Worm (Caenorhabditis elegans): ENCODE data around the gene tag-123.

Gene tag-123

DNA sequence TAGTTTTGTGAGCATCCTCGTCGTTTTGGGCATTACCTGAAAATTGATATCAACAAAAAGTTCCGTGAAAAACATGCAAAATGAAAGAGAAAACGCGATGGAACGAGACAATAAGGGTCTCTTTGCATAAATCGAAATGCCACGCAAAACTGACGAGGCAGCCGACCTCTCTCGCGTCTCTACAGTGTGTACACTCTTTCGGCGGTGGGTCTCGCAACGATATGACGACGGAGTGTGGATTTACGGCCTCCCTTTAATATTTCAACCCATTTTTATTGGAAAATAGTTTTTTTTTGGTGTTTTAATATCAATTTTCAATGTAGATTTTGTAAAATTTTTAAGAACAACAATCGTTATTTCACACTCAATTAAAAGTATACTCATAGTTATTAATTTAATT is at the start of gene tag-123:
TSS of gene tag-123 (minus strand) at position 36 of the 400 bp plus-strand sequence.
- TF ChIP-seq hmg-4 (GFP tag; optimal IDR thresholded peaks at IDR 0.05), result peak; percentile 41
- 0 out of 2 replicates have a peak, but pooled peaks have one; percentile 27 for TF ChIP-seq scrt-1 (GFP tag; IDR thresholded peaks at IDR 0.05)
- TF ChIP-seq F13C5.2 (tag; optimal IDR thresholded peaks at IDR 0.05), result peak; percentile 42
- TF ChIP-seq hmbx-1 (tag; optimal IDR thresholded peaks at IDR 0.05), result no peak
- no peak for TF ChIP-seq flt-1 (GFP tag; IDR thresholded peaks at IDR 0.05)
- TF ChIP-seq aly-1 (tag; optimal IDR thresholded peaks at IDR 0.05), result no peak
- no peak for TF ChIP-seq B0310.2 (tag; optimal IDR thresholded peaks at IDR 0.05)
- TF ChIP-seq tbx-37 (GFP tag; conservative IDR thresholded peaks at IDR 0.05), result no peak

DNA sequence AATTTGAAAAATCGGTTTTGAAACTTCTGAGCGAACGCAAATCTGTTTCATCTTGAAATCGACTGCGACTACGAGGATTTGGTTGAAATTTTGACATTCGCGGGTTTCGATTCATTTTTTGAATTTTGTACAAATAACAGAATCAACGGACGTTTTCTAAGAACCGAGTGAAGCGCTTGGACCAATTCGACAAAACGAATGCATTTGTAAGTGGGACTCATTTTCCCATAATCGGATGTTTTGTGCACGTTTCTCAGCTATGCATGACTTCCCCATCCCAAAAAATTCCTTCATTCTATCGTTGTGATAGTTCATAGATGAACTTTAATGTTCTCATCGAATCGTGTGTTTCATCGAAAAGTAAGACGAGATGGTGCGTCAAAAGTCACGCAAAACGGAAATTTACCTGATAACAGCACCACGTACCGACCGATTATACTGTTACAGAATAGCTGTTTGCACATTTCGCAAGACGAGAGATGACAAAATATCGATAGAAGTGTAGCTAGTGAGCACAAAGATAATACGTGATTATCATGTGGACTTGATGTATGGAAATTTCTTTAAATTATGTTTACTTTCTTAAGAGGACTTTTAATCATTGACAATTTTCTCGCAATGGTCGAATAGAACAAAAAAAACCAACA is 48.4 kb upstream of the tag-123 start, which contains the start of gene mec-10:
TSS of gene mec-10 (minus strand) at position 189 of the 647 bp plus-strand sequence.
- TF ChIP-seq tra-4 (tag; optimal IDR thresholded peaks at IDR 0.05) (no peak), hmbx-1 (tag; optimal IDR thresholded peaks at IDR 0.05) (no peak), aly-1 (tag; optimal IDR thresholded peaks at IDR 0.05) (no peak), hnd-1 (tag; optimal IDR thresholded peaks at IDR 0.05) (no peak), flt-1 (GFP tag; IDR thresholded peaks at IDR 0.05) (no peak), tbx-11 (GFP tag; IDR thresholded peaks at IDR 0.05) (no peak), ets-7 (tag; optimal IDR thresholded peaks at IDR 0.05) (no peak), hmg-4 (GFP tag; optimal IDR thresholded peaks at IDR 0.05) (no peak), scrt-1 (GFP tag; IDR thresholded peaks at IDR 0.05) (no peak), ceh-36 (tag; optimal IDR thresholded peaks at IDR 0.05) (no peak), sea-1 (GFP tag; conservative IDR thresholded peaks at IDR 0.05) (no peak), pes-1 (GFP tag; IDR thresholded peaks at IDR 0.05) (no peak), ama-1 (optimal IDR thresholded peaks at IDR 0.05) (no peak), tbx-37 (GFP tag; conservative IDR thresholded peaks at IDR 0.05) (no peak), B0310.2 (tag; optimal IDR thresholded peaks at IDR 0.05) (no peak), F13C5.2 (tag; optimal IDR thresholded peaks at IDR 0.05) (no peak), ceh-13 (GFP tag; optimal IDR thresholded peaks at IDR 0.05) (no peak)

DNA sequence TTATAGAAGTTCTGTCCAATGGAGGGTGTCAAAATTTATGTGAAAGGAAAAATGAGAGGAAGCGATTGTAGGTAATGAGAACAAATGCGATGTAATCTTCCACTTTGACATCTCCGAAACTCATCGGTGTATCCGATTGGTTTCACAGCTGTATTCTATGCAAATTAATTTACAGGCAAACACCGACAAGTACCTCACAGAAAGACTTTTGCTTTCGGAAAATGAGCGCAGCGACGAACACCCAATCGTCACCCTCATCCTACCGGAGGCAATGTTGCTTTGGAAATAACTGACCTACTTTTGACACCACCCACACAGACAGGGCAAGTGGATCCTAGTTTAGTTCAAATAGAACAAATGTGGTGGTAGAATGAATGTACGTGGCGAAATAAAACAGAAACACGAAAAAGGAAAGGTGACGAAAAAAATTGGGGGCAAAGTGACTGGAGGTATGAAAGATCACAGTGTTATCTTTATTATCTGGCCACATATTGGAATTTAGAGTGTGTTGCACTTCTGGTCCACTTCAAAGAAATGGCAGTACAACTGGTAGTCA is 42.1 kb upstream of the tag-123 start:
- TF ChIP-seq B0310.2 (tag; optimal IDR thresholded peaks at IDR 0.05) (no peak), tbx-11 (GFP tag; IDR thresholded peaks at IDR 0.05) (no peak), ets-7 (tag; optimal IDR thresholded peaks at IDR 0.05) (no peak)

DNA sequence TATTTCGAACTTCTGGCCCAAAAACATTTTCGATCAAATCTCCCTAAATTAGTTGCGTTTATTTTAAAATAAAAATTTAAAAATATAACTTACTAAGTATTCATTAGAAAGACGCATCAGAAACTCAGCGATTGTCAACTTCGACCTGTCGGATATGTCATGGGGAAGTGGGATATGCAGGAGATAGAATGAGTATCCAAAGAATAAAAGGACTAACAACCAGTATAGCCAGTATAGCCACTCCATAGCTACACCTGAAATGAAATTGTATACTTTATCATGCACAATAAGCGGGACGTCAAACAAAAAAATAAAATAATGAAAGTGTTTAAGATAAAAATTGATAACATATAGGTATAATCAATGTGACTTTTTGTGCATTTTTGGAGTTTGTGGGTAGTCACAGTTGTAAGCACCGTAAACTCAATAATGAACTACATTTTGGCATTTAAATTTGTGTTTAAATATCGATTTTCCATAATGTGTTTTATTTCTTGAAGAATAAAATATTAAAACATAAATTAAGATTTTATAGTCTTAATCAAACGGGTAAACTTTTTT is 41.3 kb upstream of the tag-123 start, which contains the start of gene F16F9.4:
TSS of gene F16F9.4 (minus strand) at position 276 of the 561 bp plus-strand sequence.
- TF ChIP-seq sea-1 (GFP tag; conservative IDR thresholded peaks at IDR 0.05), result no peak
- no peak for TF ChIP-seq tra-4 (tag; optimal IDR thresholded peaks at IDR 0.05)
- no peak for TF ChIP-seq tbx-11 (GFP tag; IDR thresholded peaks at IDR 0.05)
- TF ChIP-seq ceh-36 (tag; optimal IDR thresholded peaks at IDR 0.05), result no peak
- no peak for TF ChIP-seq flt-1 (GFP tag; IDR thresholded peaks at IDR 0.05)
- no peak for TF ChIP-seq scrt-1 (GFP tag; IDR thresholded peaks at IDR 0.05)
- TF ChIP-seq hnd-1 (tag; optimal IDR thresholded peaks at IDR 0.05), result no peak
- no peak for TF ChIP-seq F13C5.2 (tag; optimal IDR thresholded peaks at IDR 0.05)
- no peak for TF ChIP-seq ama-1 (optimal IDR thresholded peaks at IDR 0.05)
- no peak for TF ChIP-seq ets-7 (tag; optimal IDR thresholded peaks at IDR 0.05)
- TF ChIP-seq hmbx-1 (tag; optimal IDR thresholded peaks at IDR 0.05), result no peak
- no peak for TF ChIP-seq pes-1 (GFP tag; IDR thresholded peaks at IDR 0.05)
- TF ChIP-seq B0310.2 (tag; optimal IDR thresholded peaks at IDR 0.05), result no peak
- no peak for TF ChIP-seq hmg-4 (GFP tag; optimal IDR thresholded peaks at IDR 0.05)

DNA sequence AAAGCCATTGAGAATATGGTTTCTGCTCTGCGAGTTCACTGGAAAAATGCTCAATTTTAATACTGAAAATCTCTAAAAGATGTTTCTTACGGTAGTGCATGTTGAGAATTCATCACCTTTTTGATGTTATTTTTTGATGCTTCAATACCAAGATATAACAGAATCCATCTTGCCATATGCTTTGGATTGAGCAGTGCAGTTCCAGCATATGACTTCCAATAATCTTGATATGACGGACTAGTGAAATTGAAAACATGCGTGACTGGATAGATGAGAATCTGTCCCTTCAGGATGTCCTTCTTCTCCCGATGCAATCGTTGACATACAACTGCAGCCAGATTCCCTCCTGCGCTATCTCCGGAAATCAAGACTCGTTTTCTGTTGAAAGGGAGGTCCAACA is 39.1 kb upstream of the tag-123 start:
- TF ChIP-seq sea-1 (GFP tag; conservative IDR thresholded peaks at IDR 0.05), result no peak
- no peak for TF ChIP-seq tra-4 (tag; optimal IDR thresholded peaks at IDR 0.05)
- TF ChIP-seq ets-7 (tag; optimal IDR thresholded peaks at IDR 0.05), result no peak
- TF ChIP-seq B0310.2 (tag; optimal IDR thresholded peaks at IDR 0.05), result no peak
- no peak for TF ChIP-seq tbx-37 (GFP tag; conservative IDR thresholded peaks at IDR 0.05)
- no peak for TF ChIP-seq hnd-1 (tag; optimal IDR thresholded peaks at IDR 0.05)
- no peak for TF ChIP-seq scrt-1 (GFP tag; IDR thresholded peaks at IDR 0.05)
- TF ChIP-seq flt-1 (GFP tag; IDR thresholded peaks at IDR 0.05), result no peak
- no peak for TF ChIP-seq hmg-4 (GFP tag; optimal IDR thresholded peaks at IDR 0.05)
- TF ChIP-seq aly-1 (tag; optimal IDR thresholded peaks at IDR 0.05), result no peak
- TF ChIP-seq ceh-13 (GFP tag; optimal IDR thresholded peaks at IDR 0.05), result no peak
- no peak for TF ChIP-seq pes-1 (GFP tag; IDR thresholded peaks at IDR 0.05)
- no peak for TF ChIP-seq tbx-11 (GFP tag; IDR thresholded peaks at IDR 0.05)
- no peak for TF ChIP-seq F13C5.2 (tag; optimal IDR thresholded peaks at IDR 0.05)

DNA sequence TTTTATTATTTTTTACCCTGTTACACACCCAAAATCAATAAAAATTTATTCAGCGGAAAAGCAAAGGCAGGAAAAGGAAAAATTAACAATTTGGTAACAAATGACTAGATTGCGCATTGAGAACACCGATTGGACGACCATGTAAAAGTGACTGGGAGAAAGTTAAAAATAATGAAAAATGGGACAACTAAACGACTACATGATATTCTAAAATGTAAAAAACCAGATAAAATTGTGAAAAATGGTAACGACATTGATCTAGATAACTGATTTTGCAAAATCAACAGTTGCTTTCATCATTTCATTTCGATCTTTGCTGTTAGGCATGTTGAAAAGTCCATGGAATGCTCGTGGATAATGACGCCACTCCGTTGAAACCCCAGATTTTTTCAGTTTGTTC is 37.9 kb upstream of the tag-123 start:
- TF ChIP-seq ets-7 (tag; optimal IDR thresholded peaks at IDR 0.05), result no peak
- no peak for TF ChIP-seq tbx-37 (GFP tag; conservative IDR thresholded peaks at IDR 0.05)
- TF ChIP-seq hmbx-1 (tag; optimal IDR thresholded peaks at IDR 0.05), result no peak
- TF ChIP-seq F13C5.2 (tag; optimal IDR thresholded peaks at IDR 0.05), result no peak
- no peak for TF ChIP-seq pes-1 (GFP tag; IDR thresholded peaks at IDR 0.05)
- TF ChIP-seq hmg-4 (GFP tag; optimal IDR thresholded peaks at IDR 0.05), result no peak
- TF ChIP-seq ceh-13 (GFP tag; optimal IDR thresholded peaks at IDR 0.05), result no peak
- no peak for TF ChIP-seq tbx-11 (GFP tag; IDR thresholded peaks at IDR 0.05)
- no peak for TF ChIP-seq ceh-36 (tag; optimal IDR thresholded peaks at IDR 0.05)
- no peak for TF ChIP-seq ama-1 (optimal IDR thresholded peaks at IDR 0.05)
- no peak for TF ChIP-seq scrt-1 (GFP tag; IDR thresholded peaks at IDR 0.05)
- TF ChIP-seq B0310.2 (tag; optimal IDR thresholded peaks at IDR 0.05), result no peak
- no peak for TF ChIP-seq flt-1 (GFP tag; IDR thresholded peaks at IDR 0.05)
- TF ChIP-seq tra-4 (tag; optimal IDR thresholded peaks at IDR 0.05), result no peak

DNA sequence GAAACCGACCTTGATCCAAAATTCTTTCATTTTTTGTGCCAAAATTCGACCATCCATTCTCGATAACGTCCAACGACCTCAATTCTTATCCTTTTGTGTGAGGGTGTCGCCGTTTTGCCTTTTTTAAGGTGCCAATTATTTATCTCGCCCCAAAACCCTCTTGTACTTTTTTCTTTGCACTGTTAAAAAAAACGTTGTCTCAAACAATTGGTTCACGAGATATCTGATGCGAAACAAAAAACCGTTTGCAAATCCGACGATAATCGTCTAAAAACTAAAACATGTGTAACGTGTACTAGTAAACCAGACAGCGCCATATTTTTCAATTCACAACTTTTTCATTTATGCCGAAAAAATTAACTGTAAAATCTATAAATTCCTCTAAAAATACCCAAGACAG is 35.5 kb upstream of the tag-123 start, which contains the start of gene F16F9.3:
TSS of gene F16F9.3 (plus strand) at position 301 of the 400 bp plus-strand sequence.
- TF ChIP-seq F13C5.2 (tag; optimal IDR thresholded peaks at IDR 0.05), result no peak
- TF ChIP-seq flt-1 (GFP tag; IDR thresholded peaks at IDR 0.05), result no peak
- no peak for TF ChIP-seq hmbx-1 (tag; optimal IDR thresholded peaks at IDR 0.05)
- no peak for TF ChIP-seq aly-1 (tag; optimal IDR thresholded peaks at IDR 0.05)
- no peak for TF ChIP-seq ceh-13 (GFP tag; optimal IDR thresholded peaks at IDR 0.05)
- TF ChIP-seq ets-7 (tag; optimal IDR thresholded peaks at IDR 0.05), result no peak
- TF ChIP-seq hmg-4 (GFP tag; optimal IDR thresholded peaks at IDR 0.05), result no peak
- no peak for TF ChIP-seq pes-1 (GFP tag; IDR thresholded peaks at IDR 0.05)
- no peak for TF ChIP-seq hnd-1 (tag; optimal IDR thresholded peaks at IDR 0.05)
- TF ChIP-seq tbx-11 (GFP tag; IDR thresholded peaks at IDR 0.05), result no peak
- TF ChIP-seq tbx-37 (GFP tag; conservative IDR thresholded peaks at IDR 0.05), result no peak
- TF ChIP-seq scrt-1 (GFP tag; IDR thresholded peaks at IDR 0.05), result no peak

Measured in whole organism, early embryonic.